Worm (Caenorhabditis elegans): ENCODE results near the gene srxa-13.

Gene srxa-13

DNA sequence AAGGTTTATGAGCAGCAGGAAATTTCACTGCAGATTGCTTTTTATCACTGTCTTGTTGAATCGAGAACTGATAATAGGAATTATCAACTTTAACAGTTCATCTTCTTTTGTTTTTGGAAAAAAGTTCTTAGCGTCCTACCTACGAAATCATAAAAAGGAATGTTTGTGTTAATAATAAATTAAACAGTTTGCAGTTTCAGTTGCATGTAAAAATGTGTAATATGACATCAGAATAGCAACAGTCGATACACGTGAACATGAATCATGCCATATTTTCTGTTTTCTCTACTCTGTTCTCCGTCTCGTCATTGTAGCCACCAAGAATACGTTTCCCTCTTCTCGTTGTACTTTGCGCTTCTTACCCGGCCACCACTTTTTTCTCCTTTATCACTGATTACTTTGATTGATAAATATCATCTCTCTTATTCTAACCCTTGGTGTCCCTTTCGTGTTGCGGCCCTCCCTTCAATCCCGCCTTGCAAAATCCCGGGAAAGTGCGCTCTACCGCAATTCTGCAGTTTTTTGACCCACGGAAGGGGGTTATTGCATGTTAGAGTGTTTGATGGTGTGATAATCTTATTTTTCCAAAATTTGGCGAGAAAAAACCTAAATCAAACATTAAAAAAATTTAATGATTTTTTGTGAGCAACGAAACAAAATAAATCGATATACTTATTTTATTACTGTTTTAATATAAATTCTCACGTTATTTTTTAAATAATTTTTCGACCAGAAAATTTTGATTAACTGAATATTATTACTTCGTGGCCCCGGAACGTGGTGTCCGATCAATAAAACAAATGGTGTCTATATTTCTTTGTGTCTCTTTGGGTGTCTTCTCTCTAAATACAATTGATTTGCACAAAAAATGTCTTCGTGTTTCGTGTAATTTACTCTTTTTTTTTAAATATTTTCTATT is 36.9 kb upstream of the srxa-13 start, which contains the start of gene sptl-3 (continued):
- TF ChIP-seq nhr-10 (tag; optimal IDR thresholded peaks at IDR 0.05) (peak; percentile 63), Y105C5A.15 (GFP tag; IDR thresholded peaks at IDR 0.05) (no peak), D1046.2 (GFP tag; IDR thresholded peaks at IDR 0.05) (no peak), aly-2 (tag; optimal IDR thresholded peaks at IDR 0.05) (no peak), dmd-9 (GFP tag; IDR thresholded peaks at IDR 0.05) (no peak), nhr-48 (tag; optimal IDR thresholded peaks at IDR 0.05) (peak; percentile 59), hlh-30 (tag; optimal IDR thresholded peaks at IDR 0.05; ENCODE audit: insufficient read depth) (peak; percentile 58), ceh-44 (GFP tag; IDR thresholded peaks at IDR 0.05) (no peak), nhr-11 (tag; optimal IDR thresholded peaks at IDR 0.05) (peak; percentile 60), mdl-1 (tag; optimal IDR thresholded peaks at IDR 0.05) (peak in 1 of 2 experiments; percentile 84), attf-4 (tag; optimal IDR thresholded peaks at IDR 0.05) (no peak), nhr-41 (GFP tag; IDR thresholded peaks at IDR 0.05) (no peak), pqm-1 (tag; optimal IDR thresholded peaks at IDR 0.05) (peak; percentile 87), vab-7 (GFP tag; IDR thresholded peaks at IDR 0.05) (no peak), ctbp-1 (GFP tag; IDR thresholded peaks at IDR 0.05) (0 out of 2 replicates have a peak, but pooled peaks have one; percentile 30), madf-5 (GFP tag; IDR thresholded peaks at IDR 0.05) (no peak), nhr-28 (tag; optimal IDR thresholded peaks at IDR 0.05) (peak; percentile 93), lin-38 (GFP tag; IDR thresholded peaks at IDR 0.05) (no peak), unc-130 (GFP tag; optimal IDR thresholded peaks at IDR 0.05) (no peak), rbr-2 (tag; optimal IDR thresholded peaks at IDR 0.05) (no peak), hlh-11 (tag; optimal IDR thresholded peaks at IDR 0.05) (peak; percentile 84)

DNA sequence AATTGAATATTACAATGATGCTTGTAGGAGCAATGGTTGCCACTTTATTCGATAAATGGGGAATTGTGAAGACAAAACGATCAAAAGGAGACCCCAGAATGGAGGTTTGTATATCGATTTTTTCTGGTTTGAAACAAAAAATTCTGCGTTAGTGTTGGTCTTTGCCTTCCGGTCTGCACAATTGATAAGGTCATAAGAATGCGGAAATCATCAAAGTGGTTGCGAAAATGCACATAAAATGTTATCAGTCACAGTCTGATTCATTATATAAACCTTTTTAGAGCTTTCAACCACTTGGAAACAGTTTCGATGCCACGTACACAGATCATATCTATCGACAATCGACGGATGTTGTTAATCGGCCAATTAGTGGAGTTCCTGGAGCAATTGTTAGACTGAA is 36.0 kb upstream of the srxa-13 start:
- TF ChIP-seq cey-2 (tag; optimal IDR thresholded peaks at IDR 0.05; ENCODE audit: borderline replicate concordance, insufficient read depth) (no peak), arid-1 (GFP tag; conservative IDR thresholded peaks at IDR 0.05) (no peak), ceh-82 (tag; optimal IDR thresholded peaks at IDR 0.05) (no peak), pqm-1 (tag; optimal IDR thresholded peaks at IDR 0.05) (peak; percentile 88), ZK546.5 (tag; optimal IDR thresholded peaks at IDR 0.05) (no peak), dmd-6 (GFP tag; IDR thresholded peaks at IDR 0.05) (peak; percentile 87), zfp-3 (GFP tag; conservative IDR thresholded peaks at IDR 0.05) (no peak), ama-1 (optimal IDR thresholded peaks at IDR 0.05) (no peak), aha-1 (tag) (peak; percentile 75), egl-27 (tag; optimal IDR thresholded peaks at IDR 0.05) (no peak), nhr-48 (tag; optimal IDR thresholded peaks at IDR 0.05) (no peak), F37D6.2 (tag; optimal IDR thresholded peaks at IDR 0.05) (no peak), tra-1 (GFP tag; IDR thresholded peaks at IDR 0.05) (0 out of 2 replicates have a peak, but pooled peaks have one; percentile 10), ztf-11 (tag; optimal IDR thresholded peaks at IDR 0.05) (no peak), zip-11 (GFP tag; IDR thresholded peaks at IDR 0.05) (no peak), php-3 (GFP tag; IDR thresholded peaks at IDR 0.05) (peak; percentile 86), pha-4 (GFP tag; IDR thresholded peaks at IDR 0.05) (no peak), pha-4 (tag; optimal IDR thresholded peaks at IDR 0.05) (no peak), snpc-1.2 (GFP tag; IDR thresholded peaks at IDR 0.05) (no peak), hmg-1.1 (GFP tag; IDR thresholded peaks at IDR 0.05) (no peak), daf-8 (GFP tag; IDR thresholded peaks at IDR 0.05) (no peak), zfp-2 (tag; optimal IDR thresholded peaks at IDR 0.05) (no peak), rbr-2 (tag; optimal IDR thresholded peaks at IDR 0.05) (no peak), saeg-2 (GFP tag; IDR thresholded peaks at IDR 0.05) (no peak), dve-1 (tag; optimal IDR thresholded peaks at IDR 0.05; ENCODE audit: insufficient read depth) (peak; percentile 53), nhr-11 (tag; optimal IDR thresholded peaks at IDR 0.05) (no peak), hlh-11 (tag; optimal IDR thresholded peaks at IDR 0.05) (peak; percentile 62), nhr-6 (tag; optimal IDR thresholded peaks at IDR 0.05) (peak; percentile 12), nhr-77 (tag; optimal IDR thresholded peaks at IDR 0.05) (peak; percentile 61), ZK337.2 (GFP tag; IDR thresholded peaks at IDR 0.05) (no peak), ceh-20 (GFP tag; IDR thresholded peaks at IDR 0.05) (no peak), nhr-28 (tag; optimal IDR thresholded peaks at IDR 0.05) (peak; percentile 65), mes-2 (tag; optimal IDR thresholded peaks at IDR 0.05; ENCODE audit: poor library complexity, severe bottlenecking) (no peak), lin-1 (GFP tag; IDR thresholded peaks at IDR 0.05) (peak; percentile 80)
